Fruit fly (Drosophila melanogaster): ENCODE data around the gene TotZ.

The TotZ gene

DNA sequence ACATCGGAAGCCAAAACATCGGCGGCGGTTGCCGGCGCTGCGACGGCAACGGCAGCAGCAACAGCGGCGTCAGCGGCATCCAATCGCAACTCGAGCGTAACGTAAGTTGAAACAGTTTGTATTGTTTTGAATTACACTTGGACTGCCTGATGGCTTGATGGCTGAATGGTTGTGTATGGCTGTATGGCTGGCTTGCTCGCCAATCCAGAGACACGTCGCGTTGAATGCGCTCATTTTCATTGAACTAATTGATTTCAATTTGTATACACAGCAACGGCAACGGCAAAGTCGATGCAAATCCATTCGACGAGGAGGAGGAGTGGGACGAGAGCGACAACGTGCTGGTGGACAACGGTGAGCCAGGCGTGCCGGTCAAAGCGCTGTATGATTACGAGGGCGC, 38.7 kb upstream of the TotZ start:
- no peak for TF ChIP-seq psq (optimal IDR thresholded peaks at IDR 0.05)
- no peak for TF ChIP-seq pan (optimal IDR thresholded peaks at IDR 0.05)
- no peak for TF ChIP-seq Dll (optimal IDR thresholded peaks at IDR 0.05)
- TF ChIP-seq CG8478 (optimal IDR thresholded peaks at IDR 0.05) = no peak
- no peak for TF ChIP-seq EcR (GFP tag; optimal IDR thresholded peaks at IDR 0.05)
- no peak for TF ChIP-seq usp (GFP tag; optimal IDR thresholded peaks at IDR 0.05)

DNA sequence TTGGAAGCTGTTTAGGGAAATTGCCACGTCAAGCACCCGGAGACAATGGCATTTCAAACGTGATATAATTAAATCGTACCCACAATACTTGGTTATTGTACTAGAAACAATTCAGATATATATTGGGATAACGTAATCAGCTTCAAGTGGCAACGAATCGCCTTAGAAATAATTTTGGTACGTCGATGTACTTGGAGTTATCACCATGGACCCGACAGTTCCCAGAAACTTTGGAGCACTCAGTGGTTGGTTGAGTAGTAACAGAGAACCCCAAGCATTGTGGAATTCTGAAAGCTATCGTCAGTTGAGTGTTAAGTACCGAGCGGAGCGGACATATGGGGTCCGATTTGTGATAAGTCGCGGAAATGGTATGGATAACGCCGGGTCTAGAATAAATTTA, 35.7 kb upstream of the TotZ start, which contains the start of gene CG15695:
TSS of gene CG15695 (plus strand) at position 301 of the 400 bp plus-strand sequence.
- TF ChIP-seq pan (optimal IDR thresholded peaks at IDR 0.05) = no peak
- TF ChIP-seq EcR (GFP tag; optimal IDR thresholded peaks at IDR 0.05) = no peak
- TF ChIP-seq usp (GFP tag; optimal IDR thresholded peaks at IDR 0.05) = no peak
- no peak for TF ChIP-seq psq (optimal IDR thresholded peaks at IDR 0.05)
- TF ChIP-seq CG8478 (optimal IDR thresholded peaks at IDR 0.05) = no peak
- no peak for TF ChIP-seq Dll (optimal IDR thresholded peaks at IDR 0.05)

DNA sequence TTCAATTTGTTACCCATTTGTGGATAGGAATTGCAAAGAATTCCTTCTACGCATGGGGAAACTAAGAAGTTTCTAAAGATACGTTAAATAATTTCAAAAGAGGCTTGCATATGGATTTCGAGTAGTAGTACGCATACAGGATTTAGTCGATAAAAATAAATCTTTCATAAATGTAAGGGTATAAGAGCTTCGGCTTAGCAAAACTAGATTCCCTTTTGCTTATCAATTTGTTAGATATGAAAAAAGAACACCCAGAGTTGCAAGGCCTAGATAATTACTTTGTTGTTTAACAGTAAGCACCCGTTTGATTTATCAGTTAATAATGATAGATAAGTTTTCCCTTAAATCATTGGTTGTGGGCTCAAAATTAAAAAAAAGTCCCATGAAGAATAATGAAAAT, 32.0 kb upstream of the TotZ start:
- TF ChIP-seq Dll (optimal IDR thresholded peaks at IDR 0.05) = no peak
- TF ChIP-seq usp (GFP tag; optimal IDR thresholded peaks at IDR 0.05) = no peak
- TF ChIP-seq CG8478 (optimal IDR thresholded peaks at IDR 0.05) = no peak
- no peak for TF ChIP-seq psq (optimal IDR thresholded peaks at IDR 0.05)
- no peak for TF ChIP-seq EcR (GFP tag; optimal IDR thresholded peaks at IDR 0.05)
- TF ChIP-seq pan (optimal IDR thresholded peaks at IDR 0.05) = no peak

- TF ChIP-seq Dll (optimal IDR thresholded peaks at IDR 0.05) (no peak), EcR (GFP tag; optimal IDR thresholded peaks at IDR 0.05) (no peak), usp (GFP tag; optimal IDR thresholded peaks at IDR 0.05) (no peak), pan (optimal IDR thresholded peaks at IDR 0.05) (no peak), CG8478 (optimal IDR thresholded peaks at IDR 0.05) (no peak), psq (optimal IDR thresholded peaks at IDR 0.05) (no peak)
These were observed 31.2 kb upstream of the TotZ start for dm6 chr3R:20846316-20846715.

- TF ChIP-seq Dll (optimal IDR thresholded peaks at IDR 0.05) = no peak
- TF ChIP-seq EcR (GFP tag; optimal IDR thresholded peaks at IDR 0.05) = no peak
- no peak for TF ChIP-seq psq (optimal IDR thresholded peaks at IDR 0.05)
- no peak for TF ChIP-seq pan (optimal IDR thresholded peaks at IDR 0.05)
- no peak for TF ChIP-seq usp (GFP tag; optimal IDR thresholded peaks at IDR 0.05)
- TF ChIP-seq CG8478 (optimal IDR thresholded peaks at IDR 0.05) = no peak
These were observed 30.8 kb upstream of the TotZ start, which contains the start of gene CG15696 for dm6 chr3R:20846768-20847167. Gene CG15696 (plus strand): TSS chr3R:20847068.

DNA sequence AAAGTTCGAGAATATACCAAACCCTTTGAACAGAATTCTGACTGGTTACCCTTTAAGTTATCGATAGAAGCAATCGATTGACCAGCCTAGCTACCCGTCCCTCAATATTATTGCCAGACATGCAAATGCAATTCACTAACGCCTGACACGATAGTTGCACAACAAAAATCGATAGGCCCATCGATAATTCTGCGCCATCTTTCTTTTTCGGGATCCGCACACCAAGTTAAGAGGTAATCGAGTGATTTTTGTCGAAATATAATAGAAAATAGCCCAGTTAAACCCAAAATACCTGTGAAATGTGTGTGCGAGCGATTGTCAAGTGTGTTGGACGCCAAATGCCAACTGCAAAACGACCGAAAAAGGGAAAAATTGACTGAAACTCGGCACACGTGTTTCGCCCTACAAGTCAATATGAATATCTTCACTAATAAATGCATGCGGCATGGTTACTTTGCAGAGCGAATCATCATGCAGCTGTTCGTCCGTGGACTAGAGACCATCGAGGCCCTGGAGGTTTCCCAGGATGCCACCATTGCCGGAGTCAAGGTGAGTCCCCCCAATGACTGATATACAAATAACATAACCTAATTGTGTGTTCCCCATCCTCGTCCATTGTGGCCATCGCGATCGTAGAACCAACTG, 27.0 kb upstream of the TotZ start, which contains the start of gene RpS30:
TSS of gene RpS30 (plus strand) at position 122 of the 645 bp plus-strand sequence.
- TF ChIP-seq CG8478 (optimal IDR thresholded peaks at IDR 0.05) = no peak
- TF ChIP-seq EcR (GFP tag; optimal IDR thresholded peaks at IDR 0.05) = no peak
- TF ChIP-seq pan (optimal IDR thresholded peaks at IDR 0.05) = no peak
- no peak for TF ChIP-seq Dll (optimal IDR thresholded peaks at IDR 0.05)
- TF ChIP-seq psq (optimal IDR thresholded peaks at IDR 0.05) = no peak
- TF ChIP-seq usp (GFP tag; optimal IDR thresholded peaks at IDR 0.05) = no peak

- TF ChIP-seq pan (optimal IDR thresholded peaks at IDR 0.05) = no peak
- TF ChIP-seq usp (GFP tag; optimal IDR thresholded peaks at IDR 0.05) = no peak
- no peak for TF ChIP-seq psq (optimal IDR thresholded peaks at IDR 0.05)
- TF ChIP-seq EcR (GFP tag; optimal IDR thresholded peaks at IDR 0.05) = no peak
- no peak for TF ChIP-seq Dll (optimal IDR thresholded peaks at IDR 0.05)
- TF ChIP-seq CG8478 (optimal IDR thresholded peaks at IDR 0.05) = no peak
These were observed 17.7 kb upstream of the TotZ start, which contains the start of gene Ir93a for dm6 chr3R:20859845-20860244. Gene Ir93a (minus strand): TSS chr3R:20859945.

DNA sequence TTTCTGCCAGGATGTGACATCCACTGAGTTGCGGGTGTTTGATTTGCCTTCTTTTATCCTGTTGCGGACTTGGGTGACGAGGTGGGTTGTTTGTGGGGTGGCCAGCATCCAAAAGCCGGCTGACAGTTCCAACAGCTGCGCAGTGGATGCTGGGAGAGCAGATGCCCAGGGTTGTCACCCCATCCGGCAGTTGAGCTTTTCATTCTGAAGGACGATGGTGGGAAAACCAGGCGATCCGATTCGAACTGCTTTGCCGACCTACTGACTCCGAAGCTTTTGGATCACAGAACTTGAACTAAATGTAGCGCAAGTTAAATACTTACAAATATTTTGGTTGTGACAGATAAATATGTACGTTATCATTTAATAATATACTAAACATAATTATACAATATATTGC, 11.3 kb upstream of the TotZ start, which contains the start of gene KaiR1D:
TSS of gene KaiR1D (minus strand) at position 28 of the 400 bp plus-strand sequence.
- no peak for TF ChIP-seq EcR (GFP tag; optimal IDR thresholded peaks at IDR 0.05)
- TF ChIP-seq Dll (optimal IDR thresholded peaks at IDR 0.05) = no peak
- TF ChIP-seq usp (GFP tag; optimal IDR thresholded peaks at IDR 0.05) = no peak
- TF ChIP-seq psq (optimal IDR thresholded peaks at IDR 0.05) = no peak
- TF ChIP-seq CG8478 (optimal IDR thresholded peaks at IDR 0.05) = no peak
- TF ChIP-seq pan (optimal IDR thresholded peaks at IDR 0.05) = no peak

DNA sequence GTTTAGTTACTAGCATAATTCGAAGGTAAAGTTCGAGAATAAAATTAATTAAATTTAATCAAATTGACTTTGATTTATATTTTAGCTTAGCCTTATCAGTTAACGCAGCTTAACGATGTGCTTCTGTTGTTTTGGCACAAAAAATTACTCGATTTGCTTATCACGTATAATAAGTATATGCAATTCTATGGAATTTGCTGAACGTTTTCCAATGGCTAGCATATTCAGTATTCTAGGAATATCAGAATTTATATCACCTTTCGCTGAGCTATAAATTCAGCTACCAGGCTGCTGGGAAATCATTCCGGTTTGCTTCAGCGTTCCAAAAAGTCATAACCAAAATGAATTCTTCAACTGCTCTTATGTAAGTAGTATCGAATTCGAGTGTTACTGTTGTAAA, 6.8 kb upstream of the TotZ start, which contains the start of gene TotA:
TSS of gene TotA (plus strand) at position 301 of the 400 bp plus-strand sequence.
- TF ChIP-seq psq (optimal IDR thresholded peaks at IDR 0.05) (no peak), usp (GFP tag; optimal IDR thresholded peaks at IDR 0.05) (no peak), Dll (optimal IDR thresholded peaks at IDR 0.05) (no peak), EcR (GFP tag; optimal IDR thresholded peaks at IDR 0.05) (no peak), CG8478 (optimal IDR thresholded peaks at IDR 0.05) (no peak), pan (optimal IDR thresholded peaks at IDR 0.05) (no peak)

- TF ChIP-seq EcR (GFP tag; optimal IDR thresholded peaks at IDR 0.05) (no peak), usp (GFP tag; optimal IDR thresholded peaks at IDR 0.05) (no peak), CG8478 (optimal IDR thresholded peaks at IDR 0.05) (no peak), Dll (optimal IDR thresholded peaks at IDR 0.05) (no peak), psq (optimal IDR thresholded peaks at IDR 0.05) (no peak), pan (optimal IDR thresholded peaks at IDR 0.05) (no peak)
These were observed 4.8 kb upstream of the TotZ start, which contains the start of gene TotC for dm6 chr3R:20872688-20873087. Gene TotC (plus strand): TSS chr3R:20872988.

DNA sequence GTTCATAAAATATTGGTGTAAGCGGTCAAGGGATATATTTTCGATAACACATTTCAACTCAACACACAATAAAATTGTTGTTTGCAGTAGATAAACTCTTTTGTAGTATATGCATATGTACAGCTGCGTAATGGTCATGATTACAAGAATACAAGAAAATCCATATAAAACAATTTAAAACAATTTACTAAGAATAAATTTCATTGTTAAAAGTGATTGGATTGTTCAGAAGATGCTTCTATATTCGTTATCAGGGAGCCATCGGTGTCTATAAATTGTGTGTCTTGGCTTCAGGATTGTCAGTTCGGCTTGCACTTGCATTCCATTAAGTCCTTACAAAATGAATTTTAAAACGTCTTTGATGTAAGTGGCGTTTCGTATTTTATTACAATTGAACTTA, 3.9 kb upstream of the TotZ start, which contains the start of gene TotB:
TSS of gene TotB (plus strand) at position 301 of the 400 bp plus-strand sequence.
- no peak for TF ChIP-seq Dll (optimal IDR thresholded peaks at IDR 0.05)

dm6 chr3R:20876680-20877079, 856 bp upstream of the TotZ start:
- TF ChIP-seq EcR (GFP tag; optimal IDR thresholded peaks at IDR 0.05) (no peak), psq (optimal IDR thresholded peaks at IDR 0.05) (no peak), usp (GFP tag; optimal IDR thresholded peaks at IDR 0.05) (no peak), pan (optimal IDR thresholded peaks at IDR 0.05) (no peak), Dll (optimal IDR thresholded peaks at IDR 0.05) (no peak), CG8478 (optimal IDR thresholded peaks at IDR 0.05) (no peak)

All from whole organism.